Worm (Caenorhabditis elegans): Measurements from ENCODE around the gene gcl-1.

- TF ChIP-seq unc-62 (GFP tag; optimal IDR thresholded peaks at IDR 0.05) (no peak), mdl-1 (tag; optimal IDR thresholded peaks at IDR 0.05) (no peak), F13H6.1 (tag; optimal IDR thresholded peaks at IDR 0.05) (no peak), ama-1 (optimal IDR thresholded peaks at IDR 0.05) (no peak), lsy-2 (tag; optimal IDR thresholded peaks at IDR 0.05) (no peak), ztf-11 (tag; optimal IDR thresholded peaks at IDR 0.05) (no peak), ceh-82 (tag; optimal IDR thresholded peaks at IDR 0.05) (no peak), elt-3 (tag; optimal IDR thresholded peaks at IDR 0.05) (no peak)
Observed at ce11 chrIV:13374918-13375317, 37.8 kb downstream of the gcl-1 start.
